Worm (Caenorhabditis elegans) whole organism, L1 larva: ENCODE measurements around the gene rbm-42.

Experiments used
- C16A3.4 ChIP-seq: fragments of 150-350 bp; optimal IDR thresholded peaks from 2 replicates; lab custom pipeline; 2014; ENCODE audit warnings: missing biosample characterization, missing genetic modification characterization
- aha-1 ChIP-seq: fragments of 150-350 bp; optimal IDR thresholded peaks from 2 replicates; lab custom pipeline; 2014; ENCODE audit warnings: missing biosample characterization, missing genetic modification characterization
- alr-1 ChIP-seq: fragments of 200-800 bp; sonication (Bioruptor generic); optimal IDR thresholded peaks from 2 replicates; lab custom pipeline; 2018; ENCODE audit warnings: borderline replicate concordance, mild to moderate bottlenecking, missing genetic modification characterization, missing compliant biosample characterization
- ceh-63 ChIP-seq: fragments of 200-800 bp; sonication (Bioruptor generic); optimal IDR thresholded peaks from 2 replicates; lab custom pipeline; 2018; ENCODE audit warnings: mild to moderate bottlenecking, missing genetic modification characterization, missing compliant biosample characterization
- ceh-8 ChIP-seq: fragments of 200-800 bp; sonication (Bioruptor generic); optimal IDR thresholded peaks from 2 replicates; lab custom pipeline; 2018; ENCODE audit warnings: mild to moderate bottlenecking, missing genetic modification characterization, moderate library complexity, missing compliant biosample characterization
- ces-1 ChIP-seq: fragments of 150-350 bp; optimal IDR thresholded peaks from 2 replicates; lab custom pipeline; 2014; ENCODE audit warnings: missing biosample characterization, missing genetic modification reagents, missing genetic modification characterization
- dpl-1 ChIP-seq, 3 experiments: fragments of 150-350 bp in 2 of 3; sonication (generic microtip) in 1 of 3; optimal IDR thresholded peaks; 2 replicates each; lab custom pipeline; 2014 to 2017; ENCODE audit warnings: missing biosample characterization in 3 of 3, missing genetic modification characterization in 3 of 3, missing genetic modification reagents in 3 of 3
- efl-1 ChIP-seq, 4 experiments: fragments of 150-350 bp; optimal IDR thresholded peaks in 3 of 4; peaks in 1 of 4; 1 replicate in 1 of 4; 2 replicates in 3 of 4; lab custom pipeline; 2014; ENCODE audit warnings: missing biosample characterization in 2 of 4, missing genetic modification characterization in 2 of 4, missing genetic modification reagents in 2 of 4
- efl-3 ChIP-seq: fragments of 200-800 bp; sonication (Bioruptor generic); optimal IDR thresholded peaks from 2 replicates; lab custom pipeline; 2018; ENCODE audit warnings: mild to moderate bottlenecking, missing genetic modification characterization, missing compliant biosample characterization
- egl-27 ChIP-seq, 2 experiments: fragments of 150-350 bp in 1 of 2; sonication (generic microtip); optimal IDR thresholded peaks; 3 replicates each; lab custom pipeline; 2017 to 2018; ENCODE audit warnings: missing biosample characterization in 2 of 2, missing genetic modification characterization in 2 of 2, missing genetic modification reagents in 2 of 2
- elt-3 ChIP-seq, 6 experiments: fragments of 150-350 bp in 1 of 6; sonication (generic microtip); optimal IDR thresholded peaks; 2 replicates each; lab custom pipeline; 2017 to 2018; ENCODE audit warnings: missing biosample characterization in 6 of 6, missing genetic modification characterization in 6 of 6, inconsistent platforms in 1 of 6
- ets-5 ChIP-seq: fragments of 200-800 bp; sonication (Bioruptor generic); IDR thresholded peaks from 2 replicates; pipeline ENCODE4 v1.3.6; 2022; ENCODE audit warnings: missing genetic modification characterization, missing compliant biosample characterization
- fos-1 ChIP-seq: fragments of 150-350 bp; optimal IDR thresholded peaks from 2 replicates; lab custom pipeline; 2014; ENCODE audit warnings: missing biosample characterization, missing genetic modification characterization
- hlh-17 ChIP-seq: fragments of 200-800 bp; sonication (Bioruptor generic); optimal IDR thresholded peaks from 2 replicates; lab custom pipeline; 2018; ENCODE audit warnings: missing genetic modification characterization, mild to moderate bottlenecking, missing compliant biosample characterization, moderate library complexity, borderline replicate concordance
- hlh-4 ChIP-seq: sonication (generic microtip); optimal IDR thresholded peaks from 2 replicates; lab custom pipeline; 2016; ENCODE audit warnings: mild to moderate bottlenecking, missing genetic modification characterization, missing compliant biosample characterization
- hpl-2 ChIP-seq: fragments of 150-350 bp; optimal IDR thresholded peaks from 2 replicates; lab custom pipeline; 2014; ENCODE audit warnings: missing biosample characterization, missing genetic modification reagents, missing genetic modification characterization
- irx-1 ChIP-seq: sonication (generic microtip); optimal IDR thresholded peaks from 2 replicates; lab custom pipeline; 2016; ENCODE audit warnings: missing genetic modification characterization, missing compliant biosample characterization
- isw-1 ChIP-seq: fragments of 200-800 bp; sonication (Bioruptor generic); IDR thresholded peaks from 2 replicates; pipeline ENCODE4 v1.3.6; 2022; ENCODE audit warnings: missing genetic modification characterization, missing compliant biosample characterization
- lin-14 ChIP-seq: fragments of 200-800 bp; sonication (Bioruptor generic); optimal IDR thresholded peaks from 2 replicates; lab custom pipeline; 2018; ENCODE audit warnings: mild to moderate bottlenecking, missing genetic modification characterization, moderate library complexity, missing compliant biosample characterization
- lin-15B ChIP-seq: fragments of 150-350 bp; sonication (generic microtip); optimal IDR thresholded peaks from 3 replicates; lab custom pipeline; 2014; ENCODE audit warnings: missing biosample characterization, missing genetic modification characterization
- lsy-2 ChIP-seq, 2 experiments: fragments of 150-350 bp; optimal IDR thresholded peaks; 2 replicates each; lab custom pipeline; 2014; ENCODE audit warnings: missing biosample characterization in 2 of 2, missing genetic modification characterization in 2 of 2
- mab-9 ChIP-seq: fragments of 200-800 bp; sonication (Bioruptor generic); IDR thresholded peaks from 2 replicates; pipeline ENCODE4 v1.3.6; 2022; ENCODE audit warnings: missing genetic modification reagents, missing genetic modification characterization, missing compliant biosample characterization
- mef-2 ChIP-seq: fragments of 150-350 bp; optimal IDR thresholded peaks from 2 replicates; lab custom pipeline; 2014; ENCODE audit warnings: missing biosample characterization, missing genetic modification characterization
- nhr-11 ChIP-seq: fragments of 150-350 bp; optimal IDR thresholded peaks from 2 replicates; lab custom pipeline; 2014; ENCODE audit warnings: missing biosample characterization, missing genetic modification characterization
- nhr-19 ChIP-seq: fragments of 200-800 bp; sonication (Bioruptor generic); conservative IDR thresholded peaks from 2 replicates; pipeline ENCODE4 v1.3.6; 2022; ENCODE audit warnings: missing genetic modification characterization, missing compliant biosample characterization
- nhr-20 ChIP-seq: sonication (generic microtip); optimal IDR thresholded peaks from 2 replicates; lab custom pipeline; 2016; ENCODE audit warnings: mild to moderate bottlenecking, missing genetic modification characterization, missing compliant biosample characterization
- nhr-237 ChIP-seq: fragments of 150-350 bp; optimal IDR thresholded peaks from 2 replicates; lab custom pipeline; 2014; ENCODE audit warnings: missing biosample characterization, missing genetic modification characterization
- nhr-71 ChIP-seq: sonication (generic microtip); optimal IDR thresholded peaks from 2 replicates; lab custom pipeline; 2016; ENCODE audit warnings: mild to moderate bottlenecking, missing genetic modification characterization, moderate library complexity, missing compliant biosample characterization
- nhr-76 ChIP-seq: sonication (generic microtip); optimal IDR thresholded peaks from 2 replicates; lab custom pipeline; 2017; ENCODE audit warnings: missing biosample characterization, missing genetic modification characterization
- nhr-77 ChIP-seq: fragments of 150-350 bp; optimal IDR thresholded peaks from 2 replicates; lab custom pipeline; 2014; ENCODE audit warnings: missing biosample characterization, missing genetic modification characterization
- pqm-1 ChIP-seq: sonication (generic microtip); optimal IDR thresholded peaks from 3 replicates; lab custom pipeline; 2017; ENCODE audit warnings: missing biosample characterization, missing genetic modification characterization
- skn-1 ChIP-seq: fragments of 150-350 bp; optimal IDR thresholded peaks from 2 replicates; lab custom pipeline; 2014; ENCODE audit warnings: missing biosample characterization, missing genetic modification characterization
- snu-23 ChIP-seq: sonication (generic microtip); optimal IDR thresholded peaks from 2 replicates; lab custom pipeline; 2016; ENCODE audit warnings: missing genetic modification characterization, missing compliant biosample characterization
- swsn-7 ChIP-seq: sonication (generic microtip); optimal IDR thresholded peaks from 2 replicates; lab custom pipeline; 2016; ENCODE audit warnings: missing genetic modification characterization, missing compliant biosample characterization
- tbx-2 ChIP-seq: sonication (generic microtip); optimal IDR thresholded peaks from 2 replicates; lab custom pipeline; 2016; ENCODE audit warnings: missing genetic modification characterization, missing compliant biosample characterization
- unc-86 ChIP-seq: sonication (generic microtip); optimal IDR thresholded peaks from 2 replicates; lab custom pipeline; 2016; ENCODE audit warnings: missing genetic modification characterization, missing compliant biosample characterization
- unc-98 ChIP-seq: fragments of 200-800 bp; sonication (Bioruptor generic); IDR thresholded peaks from 2 replicates; pipeline ENCODE4 v1.3.6; 2022; ENCODE audit warnings: missing genetic modification characterization, missing compliant biosample characterization
- vab-15 ChIP-seq: sonication (generic microtip); optimal IDR thresholded peaks from 2 replicates; lab custom pipeline; 2017; ENCODE audit warnings: missing genotype, mild to moderate bottlenecking, missing genetic modification characterization, missing compliant biosample characterization
- xbp-1 ChIP-seq: sonication (generic microtip); optimal IDR thresholded peaks from 2 replicates; lab custom pipeline; 2016; ENCODE audit warnings: missing genetic modification characterization, missing compliant biosample characterization
- zag-1 ChIP-seq: fragments of 150-350 bp; optimal IDR thresholded peaks from 2 replicates; lab custom pipeline; 2014; ENCODE audit warnings: missing biosample characterization, missing genetic modification characterization

rbm-42 gene

ce11 chrIII:5181217-5181616, 28.2 kb upstream of the rbm-42 start (continued):
- TF ChIP-seq efl-3 (GFP tag; lab: Kevin White, UChicago) = no peak

ce11 chrIII:5180588-5180987, 27.6 kb upstream of the rbm-42 start:
- no peak for TF ChIP-seq isw-1 (GFP tag; lab: Robert Waterston, UW)
- TF ChIP-seq fos-1 = no peak
- no peak for TF ChIP-seq snu-23 (GFP tag; lab: Kevin White, UChicago)
- TF ChIP-seq xbp-1 (tag; lab: Kevin White, UChicago) = no peak
- no peak for TF ChIP-seq C16A3.4 (tag; lab: Kevin White, UChicago)
- TF ChIP-seq nhr-71 (tag; lab: Kevin White, UChicago) = no peak
- TF ChIP-seq lin-14 (GFP tag; lab: Kevin White, UChicago) = peak; percentile 24
- no peak for TF ChIP-seq unc-98 (GFP tag; lab: Robert Waterston, UW)
- TF ChIP-seq skn-1 (tag; lab: Kevin White, UChicago) = no peak
- no peak for TF ChIP-seq nhr-20
- no peak for TF ChIP-seq pqm-1 (tag; lab: Kevin White, UChicago)
- no peak for TF ChIP-seq hpl-2 (GFP tag; lab: Kevin White, UChicago)
- no peak for TF ChIP-seq unc-86 (tag; lab: Kevin White, UChicago)
- no peak for TF ChIP-seq irx-1 (tag; lab: Kevin White, UChicago)
- no peak for TF ChIP-seq nhr-77 (tag; lab: Kevin White, UChicago)
- TF ChIP-seq ets-5 (GFP tag; lab: Robert Waterston, UW) = no peak
- no peak for TF ChIP-seq elt-3 (tag; optimal IDR thresholded peaks at IDR 0.05; lab: Kevin White, UChicago)
- TF ChIP-seq mef-2 (tag; lab: Kevin White, UChicago) = no peak
- TF ChIP-seq alr-1 = no peak
- no peak for TF ChIP-seq vab-15 (tag; lab: Kevin White, UChicago)
- peak in 1 of 2 experiments; percentile 23 for TF ChIP-seq lsy-2 (tag; optimal IDR thresholded peaks at IDR 0.05; lab: Kevin White, UChicago)
- TF ChIP-seq efl-1 (optimal IDR thresholded peaks at IDR 0.05; lab: Kevin White, UChicago) = no peak
- peak in 1 of 2 experiments; percentile 71 for TF ChIP-seq efl-1 (GFP tag; optimal IDR thresholded peaks at IDR 0.05 in 1 of 2; lab: Kevin White, UChicago)
- TF ChIP-seq egl-27 (tag; optimal IDR thresholded peaks at IDR 0.05; lab: Kevin White, UChicago) = no peak
- TF ChIP-seq ces-1 = no peak

ce11 chrIII:5179166-5179565, 26.1 kb upstream of the rbm-42 start:
- TF ChIP-seq efl-1 (optimal IDR thresholded peaks at IDR 0.05; lab: Kevin White, UChicago) (peak in 1 of 2 experiments; percentile 3), efl-1 (GFP tag; optimal IDR thresholded peaks at IDR 0.05 in 1 of 2; lab: Kevin White, UChicago) (peak in 1 of 2 experiments; percentile 10), tbx-2 (tag; lab: Kevin White, UChicago) (no peak)

- no peak for TF ChIP-seq lin-15B (tag; lab: Kevin White, UChicago)
- no peak for TF ChIP-seq ceh-8 (GFP tag; lab: Kevin White, UChicago)
- no peak for TF ChIP-seq ceh-63 (GFP tag; lab: Kevin White, UChicago)
- no peak for TF ChIP-seq dpl-1 (GFP tag; optimal IDR thresholded peaks at IDR 0.05; lab: Kevin White, UChicago)
- no peak for TF ChIP-seq swsn-7 (tag; lab: Kevin White, UChicago)
- no peak for TF ChIP-seq aha-1
- no peak for TF ChIP-seq nhr-11 (tag; lab: Kevin White, UChicago)
- TF ChIP-seq lsy-2 (tag; optimal IDR thresholded peaks at IDR 0.05; lab: Kevin White, UChicago) = no peak
- TF ChIP-seq nhr-19 = no peak
- TF ChIP-seq nhr-76 (tag; lab: Kevin White, UChicago) = no peak
Measured at ce11 chrIII:5173622-5174021, 20.6 kb upstream of the rbm-42 start, which contains the start of gene cid-1. Gene cid-1 (plus strand): TSS chrIII:5173922.

ce11 chrIII:5173139-5173538, 20.1 kb upstream of the rbm-42 start, which contains the start of gene emb-1:
Gene emb-1 (plus strand): TSS chrIII:5173439.
- TF ChIP-seq nhr-71 (tag; lab: Kevin White, UChicago) (no peak), hlh-17 (GFP tag; lab: Kevin White, UChicago) (no peak), mab-9 (GFP tag; lab: Robert Waterston, UW) (no peak), ceh-8 (GFP tag; lab: Kevin White, UChicago) (no peak), hlh-4 (tag; lab: Kevin White, UChicago) (no peak), nhr-237 (tag; lab: Kevin White, UChicago) (no peak), zag-1 (tag; lab: Kevin White, UChicago) (no peak), unc-98 (GFP tag; lab: Robert Waterston, UW) (no peak)
